Fruit fly (Drosophila melanogaster): Measurements from ENCODE around the gene CG42557.
A peak's percentile ranks its signal among the peaks of the same experiment; 100 is the strongest.

The CG42557 gene

DNA sequence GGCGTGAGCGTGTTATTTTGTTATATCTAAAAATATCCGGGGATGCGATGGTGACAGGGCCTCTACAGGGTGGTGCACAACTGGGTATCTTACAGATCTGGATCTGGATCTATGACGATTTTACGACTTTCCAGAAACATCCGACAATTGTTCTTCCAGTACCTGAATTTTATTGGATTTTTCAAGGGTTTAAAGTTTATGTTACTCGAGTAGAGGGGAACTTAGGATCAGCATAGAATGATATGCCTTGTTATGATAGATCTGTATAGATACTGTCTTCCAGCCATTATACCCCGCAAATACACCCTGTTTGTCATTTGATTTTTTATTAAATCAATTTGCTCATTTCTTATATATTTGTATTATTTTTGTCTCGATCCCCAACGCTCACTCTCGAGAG lies 38.7 kb upstream of the CG42557 start (continued):
- TF ChIP-seq CG8924 (tag; optimal IDR thresholded peaks at IDR 0.05) (peak; percentile 68), CG10366 (GFP tag; IDR thresholded peaks at IDR 0.05) (peak; percentile 60), CG5180 (GFP tag; optimal IDR thresholded peaks at IDR 0.05) (peak; percentile 55), stc (GFP tag; IDR thresholded peaks at IDR 0.05) (peak; percentile 36; the same call in 1 of the 2 replicates), CG7372 (GFP tag; IDR thresholded peaks at IDR 0.05) (peak; percentile 52; the same call in 1 of the 2 replicates), fd102C (GFP tag; optimal IDR thresholded peaks at IDR 0.05) (no peak), CG15269 (tag; optimal IDR thresholded peaks at IDR 0.05) (peak; percentile 80), CG12391 (tag; optimal IDR thresholded peaks at IDR 0.05) (peak; percentile 43), CG17912 (GFP tag; optimal IDR thresholded peaks at IDR 0.05) (no peak), slou (GFP tag; optimal IDR thresholded peaks at IDR 0.05) (peak; percentile 24), Jarid2 (GFP tag; optimal IDR thresholded peaks at IDR 0.05) (no peak), danr (GFP tag; IDR thresholded peaks at IDR 0.05) (peak; percentile 54; the same call in 1 of the 2 replicates), Vsx1 (GFP tag; optimal IDR thresholded peaks at IDR 0.05) (peak; percentile 19), Aef1 (GFP tag; IDR thresholded peaks at IDR 0.05) (peak; percentile 61), CG18262 (tag; optimal IDR thresholded peaks at IDR 0.05) (peak; percentile 67), CG10543 (GFP tag; optimal IDR thresholded peaks at IDR 0.05) (peak; percentile 46), ewg (GFP tag; optimal IDR thresholded peaks at IDR 0.05) (no peak), prd (optimal IDR thresholded peaks at IDR 0.05) (no peak), prd (GFP tag; IDR thresholded peaks at IDR 0.05) (peak; percentile 48; the same call in 2 of the 3 replicates), CG1832 (GFP tag; optimal IDR thresholded peaks at IDR 0.05) (no peak), Oli (tag; optimal IDR thresholded peaks at IDR 0.05) (peak; percentile 73), CG13424 (tag; optimal IDR thresholded peaks at IDR 0.05) (peak; percentile 80), Mes4 (GFP tag; optimal IDR thresholded peaks at IDR 0.05) (no peak), CG2889 (GFP tag; IDR thresholded peaks at IDR 0.05) (0 out of 3 replicates have a peak, but pooled peaks have one; percentile 40), CG4404 (GFP tag; IDR thresholded peaks at IDR 0.05) (peak; percentile 32; the same call in 1 of the 2 replicates), Nf-YC (tag; optimal IDR thresholded peaks at IDR 0.05) (peak; percentile 64), CG43689 (GFP tag; IDR thresholded peaks at IDR 0.05) (peak; percentile 25; the same call in 1 of the 2 replicates), CG3995 (GFP tag; optimal IDR thresholded peaks at IDR 0.05) (peak; percentile 16), pum (GFP tag; optimal IDR thresholded peaks at IDR 0.05) (peak; percentile 34), CG15073 (GFP tag; optimal IDR thresholded peaks at IDR 0.05) (no peak), fd64A (GFP tag; optimal IDR thresholded peaks at IDR 0.05) (no peak), D (optimal IDR thresholded peaks at IDR 0.05) (no peak), D (GFP tag; optimal IDR thresholded peaks at IDR 0.05) (peak; percentile 11), YL-1 (GFP tag; optimal IDR thresholded peaks at IDR 0.05) (no peak), Ravus (GFP tag; IDR thresholded peaks at IDR 0.05) (peak; percentile 6; the same call in 1 of the 2 replicates), CoRest (tag; optimal IDR thresholded peaks at IDR 0.05) (peak; percentile 76), CG2875 (GFP tag; optimal IDR thresholded peaks at IDR 0.05) (no peak), gsb (GFP tag; IDR thresholded peaks at IDR 0.05) (peak; percentile 47), Myb (GFP tag; optimal IDR thresholded peaks at IDR 0.05) (peak; percentile 32), CG10147 (GFP tag; optimal IDR thresholded peaks at IDR 0.05) (peak; percentile 59), hb (GFP tag; IDR thresholded peaks at IDR 0.05; ENCODE audit: partially characterized antibody) (no peak), dm (GFP tag; optimal IDR thresholded peaks at IDR 0.05) (no peak), bigmax (GFP tag; optimal IDR thresholded peaks at IDR 0.05) (no peak), bbx (GFP tag; IDR thresholded peaks at IDR 0.05; ENCODE audit: partially characterized antibody) (no peak), Fer1 (GFP tag; optimal IDR thresholded peaks at IDR 0.05) (peak; percentile 66), sim (GFP tag; IDR thresholded peaks at IDR 0.05) (no peak), mirr (GFP tag; optimal IDR thresholded peaks at IDR 0.05) (peak; percentile 14), CG12155 (GFP tag; optimal IDR thresholded peaks at IDR 0.05) (peak; percentile 29), pan (optimal IDR thresholded peaks at IDR 0.05) (no peak), pan (GFP tag; optimal IDR thresholded peaks at IDR 0.05 in 1 of 2, IDR thresholded peaks at IDR 0.05 in 1 of 2) (peak in 1 of 2 experiments; percentile 57), CG11247 (GFP tag; IDR thresholded peaks at IDR 0.05) (peak; percentile 58)
